Worm (Caenorhabditis elegans): ENCODE data around the gene srh-213.
A peak's percentile ranks its signal among the peaks of the same experiment; 100 is the strongest.

srh-213 gene

DNA sequence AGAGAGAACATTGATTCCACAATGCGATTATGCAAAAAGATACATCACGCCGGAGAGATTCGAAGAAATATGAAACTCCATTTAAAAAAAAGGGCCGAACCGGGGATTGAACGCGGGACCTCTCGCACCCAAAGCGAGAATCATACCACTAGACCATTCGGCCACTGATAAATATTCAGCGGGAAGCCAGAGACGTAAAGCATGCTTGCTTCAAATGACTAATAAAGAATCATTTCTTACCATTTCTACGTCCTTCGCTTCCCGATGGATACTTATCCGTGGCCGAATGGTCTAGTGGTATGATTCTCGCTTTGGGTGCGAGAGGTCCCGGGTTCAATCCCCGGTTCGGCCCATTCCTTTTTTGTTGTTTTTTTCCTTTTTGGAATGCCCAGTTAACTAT lies 6.6 kb downstream of the srh-213 start:
- TF ChIP-seq mls-2 (tag; optimal IDR thresholded peaks at IDR 0.05) (no peak), mab-5 (tag; optimal IDR thresholded peaks at IDR 0.05) (no peak), blmp-1 (tag; optimal IDR thresholded peaks at IDR 0.05) (no peak), nhr-2 (tag; optimal IDR thresholded peaks at IDR 0.05) (no peak), bed-3 (GFP tag; optimal IDR thresholded peaks at IDR 0.05) (no peak), nhr-12 (tag; optimal IDR thresholded peaks at IDR 0.05) (no peak), tbx-8 (GFP tag; optimal IDR thresholded peaks at IDR 0.05) (no peak), elt-3 (tag; optimal IDR thresholded peaks at IDR 0.05) (no peak), ceh-83 (GFP tag; optimal IDR thresholded peaks at IDR 0.05) (no peak), sem-2 (GFP tag; optimal IDR thresholded peaks at IDR 0.05) (no peak), unc-62 (GFP tag; optimal IDR thresholded peaks at IDR 0.05) (no peak), drap-1 (GFP tag; optimal IDR thresholded peaks at IDR 0.05) (no peak), nhr-237 (tag; optimal IDR thresholded peaks at IDR 0.05) (no peak), nhr-28 (tag; optimal IDR thresholded peaks at IDR 0.05) (no peak), ces-1 (GFP tag; optimal IDR thresholded peaks at IDR 0.05) (no peak)

DNA sequence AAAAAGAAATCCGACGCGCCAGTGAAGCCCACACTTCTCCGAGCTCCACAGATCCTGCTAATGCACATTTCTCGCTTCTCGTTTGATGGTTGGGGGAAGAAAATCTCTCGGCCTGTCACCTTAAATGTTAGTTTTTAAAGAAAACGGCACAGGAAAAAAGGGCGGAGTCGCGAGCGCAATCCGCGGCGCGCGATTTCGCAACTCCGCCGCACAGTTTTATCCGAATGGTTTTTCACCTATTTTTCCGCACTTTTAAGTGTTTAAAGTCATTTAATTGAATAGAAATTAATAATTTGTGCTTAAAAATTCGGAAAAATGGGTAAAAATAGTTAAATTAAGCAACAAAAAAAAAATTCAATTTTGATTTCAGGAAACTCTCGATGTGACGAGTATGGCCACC lies 7.2 kb downstream of the srh-213 start:
- TF ChIP-seq unc-62 (GFP tag; optimal IDR thresholded peaks at IDR 0.05), result no peak
- no peak for TF ChIP-seq snpc-4 (tag; optimal IDR thresholded peaks at IDR 0.05)
- TF ChIP-seq bed-3 (GFP tag; optimal IDR thresholded peaks at IDR 0.05), result peak; percentile 40
- no peak for TF ChIP-seq lin-13 (tag; optimal IDR thresholded peaks at IDR 0.05)
- no peak for TF ChIP-seq elt-3 (tag; optimal IDR thresholded peaks at IDR 0.05)
- no peak for TF ChIP-seq unc-39 (tag; optimal IDR thresholded peaks at IDR 0.05)
- TF ChIP-seq blmp-1 (tag; optimal IDR thresholded peaks at IDR 0.05), result no peak
- TF ChIP-seq ceh-43 (GFP tag; optimal IDR thresholded peaks at IDR 0.05), result peak; percentile 82
- no peak for TF ChIP-seq nhr-12 (tag; optimal IDR thresholded peaks at IDR 0.05)
- no peak for TF ChIP-seq mep-1 (tag; optimal IDR thresholded peaks at IDR 0.05)
- peak; percentile 42 for TF ChIP-seq drap-1 (GFP tag; optimal IDR thresholded peaks at IDR 0.05)
- peak; percentile 31 for TF ChIP-seq cnd-1 (tag; optimal IDR thresholded peaks at IDR 0.05)
- TF ChIP-seq ceh-83 (GFP tag; optimal IDR thresholded peaks at IDR 0.05), result peak; percentile 69
- TF ChIP-seq nhr-2 (tag; optimal IDR thresholded peaks at IDR 0.05), result no peak
- peak; percentile 80 for TF ChIP-seq M03D4.4 (tag; optimal IDR thresholded peaks at IDR 0.05)
- peak; percentile 27 for TF ChIP-seq hlh-1 (tag; optimal IDR thresholded peaks at IDR 0.05)
- TF ChIP-seq zip-8 (tag; optimal IDR thresholded peaks at IDR 0.05), result no peak
- TF ChIP-seq tbx-8 (GFP tag; optimal IDR thresholded peaks at IDR 0.05), result peak; percentile 1
- TF ChIP-seq mls-2 (tag; optimal IDR thresholded peaks at IDR 0.05), result peak; percentile 74
- TF ChIP-seq ham-2 (GFP tag; optimal IDR thresholded peaks at IDR 0.05), result no peak
- TF ChIP-seq unc-120 (tag; optimal IDR thresholded peaks at IDR 0.05; ENCODE audit: poor library complexity, severe bottlenecking), result peak; percentile 28
- TF ChIP-seq nhr-76 (tag; optimal IDR thresholded peaks at IDR 0.05), result no peak
- TF ChIP-seq mab-5 (tag; optimal IDR thresholded peaks at IDR 0.05), result no peak
- no peak for TF ChIP-seq elt-1 (tag; optimal IDR thresholded peaks at IDR 0.05; ENCODE audit: borderline replicate concordance, insufficient read depth)
- peak; percentile 28 for TF ChIP-seq sem-2 (GFP tag; optimal IDR thresholded peaks at IDR 0.05)
- TF ChIP-seq nhr-237 (tag; optimal IDR thresholded peaks at IDR 0.05), result no peak
- TF ChIP-seq lin-32 (GFP tag; optimal IDR thresholded peaks at IDR 0.05), result no peak
- no peak for TF ChIP-seq ceh-39 (tag; optimal IDR thresholded peaks at IDR 0.05)
- TF ChIP-seq flh-1 (GFP tag; optimal IDR thresholded peaks at IDR 0.05), result peak; percentile 33
- TF ChIP-seq ces-1 (GFP tag; optimal IDR thresholded peaks at IDR 0.05), result no peak
- TF ChIP-seq pha-4 (tag; optimal IDR thresholded peaks at IDR 0.05), result no peak
- no peak for TF ChIP-seq ztf-11 (tag; optimal IDR thresholded peaks at IDR 0.05)
- TF ChIP-seq lsy-2 (tag; optimal IDR thresholded peaks at IDR 0.05), result no peak
- TF ChIP-seq sptf-1 (tag; optimal IDR thresholded peaks at IDR 0.05), result peak; percentile 86
- no peak for TF ChIP-seq nhr-28 (tag; optimal IDR thresholded peaks at IDR 0.05)

DNA sequence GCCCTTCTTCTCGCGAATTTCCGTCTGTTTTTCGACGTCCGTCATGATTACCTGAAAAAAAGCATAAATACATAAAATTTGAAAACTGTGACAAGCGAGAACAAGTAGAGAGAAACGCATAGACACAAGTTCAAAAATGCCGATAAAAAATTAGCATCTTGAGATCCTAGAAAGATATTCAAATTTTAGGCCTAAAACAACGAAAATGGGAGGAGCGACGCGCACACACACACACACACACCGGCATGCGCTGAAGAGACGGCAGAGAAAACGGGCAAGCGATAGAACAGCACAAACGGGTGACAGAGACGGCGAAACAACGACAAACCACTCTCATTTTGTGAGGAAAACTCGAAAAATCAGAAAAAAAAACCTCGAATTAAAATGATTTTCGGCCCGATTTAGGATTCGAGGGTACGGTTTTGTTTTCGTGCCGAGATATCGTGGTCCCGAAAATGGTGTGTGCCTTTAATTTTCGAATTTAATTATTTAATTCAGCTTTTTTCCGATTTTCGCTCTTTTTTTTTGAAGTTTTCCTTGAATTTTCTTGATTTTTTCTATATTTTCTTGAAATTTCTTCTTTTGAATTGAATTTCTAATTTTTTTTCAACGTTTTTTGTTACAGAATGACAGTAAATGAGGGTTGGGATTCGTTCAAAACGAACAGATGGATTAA lies 8.7 kb downstream of the srh-213 start, which contains the start of the genes rpl-11.1 and T22F3.2:
TSS of gene rpl-11.1 (minus strand) at position 51 of the 676 bp plus-strand sequence.
TSS of gene T22F3.2 (plus strand) at position 626 of the 676 bp plus-strand sequence.
- no peak for TF ChIP-seq drap-1 (GFP tag; optimal IDR thresholded peaks at IDR 0.05)
- TF ChIP-seq unc-120 (tag; optimal IDR thresholded peaks at IDR 0.05; ENCODE audit: poor library complexity, severe bottlenecking), result no peak
- no peak for TF ChIP-seq ceh-83 (GFP tag; optimal IDR thresholded peaks at IDR 0.05)
- TF ChIP-seq mls-2 (tag; optimal IDR thresholded peaks at IDR 0.05), result no peak
- no peak for TF ChIP-seq lin-13 (tag; optimal IDR thresholded peaks at IDR 0.05)
- no peak for TF ChIP-seq lin-32 (GFP tag; optimal IDR thresholded peaks at IDR 0.05)
- no peak for TF ChIP-seq elt-1 (tag; optimal IDR thresholded peaks at IDR 0.05; ENCODE audit: borderline replicate concordance, insufficient read depth)
- TF ChIP-seq ces-1 (GFP tag; optimal IDR thresholded peaks at IDR 0.05), result no peak
- no peak for TF ChIP-seq unc-39 (tag; optimal IDR thresholded peaks at IDR 0.05)

All from whole organism, mixed stage, embryonic.